Worm (Caenorhabditis elegans) whole organism, L1 larva: ENCODE results near the gene F26D2.16.

Source experiments
- F16B12.6 ChIP-seq: fragments of 150-350 bp; optimal IDR thresholded peaks from 2 replicates; lab custom pipeline; 2014; ENCODE audit warnings: missing biosample characterization, missing genetic modification characterization
- Y116A8C.19 ChIP-seq: sonication (generic microtip); optimal IDR thresholded peaks from 2 replicates; lab custom pipeline; 2016; ENCODE audit warnings: missing compliant biosample characterization, missing genetic modification characterization, borderline replicate concordance
- aly-2 ChIP-seq: fragments of 150-350 bp; optimal IDR thresholded peaks from 2 replicates; lab custom pipeline; 2014; ENCODE audit warnings: missing biosample characterization, missing genetic modification characterization
- ceh-82 ChIP-seq, 3 experiments: fragments of 150-350 bp in 1 of 3; sonication (generic microtip) in 2 of 3; optimal IDR thresholded peaks; 2 replicates each; lab custom pipeline; 2014 to 2017; ENCODE audit warnings: missing biosample characterization in 3 of 3, missing genetic modification characterization in 3 of 3
- dpl-1 ChIP-seq, 3 experiments: fragments of 150-350 bp in 2 of 3; sonication (generic microtip) in 1 of 3; optimal IDR thresholded peaks; 2 replicates each; lab custom pipeline; 2014 to 2017; ENCODE audit warnings: missing biosample characterization in 3 of 3, missing genetic modification characterization in 3 of 3, missing genetic modification reagents in 3 of 3
- lin-13 ChIP-seq: fragments of 150-350 bp; optimal IDR thresholded peaks from 2 replicates; lab custom pipeline; 2014; ENCODE audit warnings: missing biosample characterization, missing genetic modification reagents, missing genetic modification characterization
- lsy-2 ChIP-seq, 2 experiments: fragments of 150-350 bp; optimal IDR thresholded peaks; 2 replicates each; lab custom pipeline; 2014; ENCODE audit warnings: missing biosample characterization in 2 of 2, missing genetic modification characterization in 2 of 2
- mab-9 ChIP-seq: fragments of 200-800 bp; sonication (Bioruptor generic); IDR thresholded peaks from 2 replicates; pipeline ENCODE4 v1.3.6; 2022; ENCODE audit warnings: missing genetic modification reagents, missing genetic modification characterization, missing compliant biosample characterization
- nhr-19 ChIP-seq: fragments of 200-800 bp; sonication (Bioruptor generic); conservative IDR thresholded peaks from 2 replicates; pipeline ENCODE4 v1.3.6; 2022; ENCODE audit warnings: missing genetic modification characterization, missing compliant biosample characterization
- tlp-1 ChIP-seq: fragments of 150-350 bp; optimal IDR thresholded peaks from 2 replicates; lab custom pipeline; 2014; ENCODE audit warnings: missing biosample characterization, missing genetic modification characterization
- unc-62 ChIP-seq: fragments of 150-350 bp; optimal IDR thresholded peaks from 2 replicates; lab custom pipeline; 2014; ENCODE audit warnings: missing biosample characterization, missing genetic modification reagents, missing genetic modification characterization
- xbp-1 ChIP-seq: sonication (generic microtip); optimal IDR thresholded peaks from 2 replicates; lab custom pipeline; 2016; ENCODE audit warnings: missing genetic modification characterization, missing compliant biosample characterization
- zag-1 ChIP-seq: fragments of 150-350 bp; optimal IDR thresholded peaks from 2 replicates; lab custom pipeline; 2014; ENCODE audit warnings: missing biosample characterization, missing genetic modification characterization

- TF ChIP-seq xbp-1 (tag; lab: Kevin White, UChicago) (no peak), lin-13 (no peak), unc-62 (GFP tag; lab: Kevin White, UChicago) (no peak), F16B12.6 (no peak), dpl-1 (GFP tag; optimal IDR thresholded peaks at IDR 0.05; lab: Kevin White, UChicago) (no peak), zag-1 (tag; lab: Kevin White, UChicago) (no peak), Y116A8C.19 (tag; lab: Kevin White, UChicago) (no peak), aly-2 (tag; lab: Kevin White, UChicago) (no peak), mab-9 (GFP tag; lab: Robert Waterston, UW) (no peak), nhr-19 (GFP tag; lab: Robert Waterston, UW) (no peak), tlp-1 (tag; lab: Kevin White, UChicago) (no peak), ceh-82 (tag; optimal IDR thresholded peaks at IDR 0.05; lab: Kevin White, UChicago) (no peak), lsy-2 (tag; optimal IDR thresholded peaks at IDR 0.05; lab: Kevin White, UChicago) (no peak)
Observed at ce11 chrV:16376430-16376948, 43.2 kb downstream of the F26D2.16 start.
